Worm (Caenorhabditis elegans) whole organism, late embryonic: ENCODE data around the gene F44E2.8.

Experiments
- C38D4.7 ChIP-seq: fragments of 200-800 bp; sonication (Bioruptor generic); optimal IDR thresholded peaks from 2 replicates; lab custom pipeline; 2018; ENCODE audit warnings: mild to moderate bottlenecking, missing genetic modification characterization, moderate library complexity, missing compliant biosample characterization
- F13H6.1 ChIP-seq: sonication (generic microtip); optimal IDR thresholded peaks from 2 replicates; lab custom pipeline; 2016; ENCODE audit warnings: missing genetic modification characterization, missing compliant biosample characterization
- K02D7.2 ChIP-seq: sonication (generic microtip); optimal IDR thresholded peaks from 2 replicates; lab custom pipeline; 2017; ENCODE audit warnings: mild to moderate bottlenecking, missing genetic modification characterization, missing compliant biosample characterization
- ahr-1 ChIP-seq: sonication (generic microtip); optimal IDR thresholded peaks from 2 replicates; lab custom pipeline; 2016; ENCODE audit warnings: missing genetic modification characterization, missing compliant biosample characterization
- ama-1 ChIP-seq: fragments of 150-350 bp; optimal IDR thresholded peaks from 2 replicates; lab custom pipeline; 2014
- ceh-14 ChIP-seq: sonication (generic microtip); optimal IDR thresholded peaks from 2 replicates; lab custom pipeline; 2016; ENCODE audit warnings: missing genotype, missing genetic modification characterization, missing compliant biosample characterization
- ceh-18 ChIP-seq: sonication (generic microtip); optimal IDR thresholded peaks from 2 replicates; lab custom pipeline; 2016; ENCODE audit warnings: missing genetic modification characterization, missing compliant biosample characterization
- ceh-2 ChIP-seq: sonication (generic microtip); optimal IDR thresholded peaks from 2 replicates; lab custom pipeline; 2016; ENCODE audit warnings: missing genotype, missing genetic modification characterization, missing compliant biosample characterization
- ceh-30 ChIP-seq: fragments of 150-350 bp; optimal IDR thresholded peaks from 2 replicates; lab custom pipeline; 2014; ENCODE audit warnings: missing biosample characterization, missing genetic modification characterization
- ceh-31 ChIP-seq: sonication (generic microtip); optimal IDR thresholded peaks from 2 replicates; lab custom pipeline; 2016; ENCODE audit warnings: missing genetic modification characterization, missing compliant biosample characterization
- ceh-34 ChIP-seq: sonication (generic microtip); optimal IDR thresholded peaks from 2 replicates; lab custom pipeline; 2016; ENCODE audit warnings: mild to moderate bottlenecking, missing genetic modification characterization, missing compliant biosample characterization
- ceh-45 ChIP-seq: fragments of 200-800 bp; sonication (Bioruptor generic); IDR thresholded peaks from 2 replicates; pipeline ENCODE4 v1.3.6; 2022; ENCODE audit warnings: missing genetic modification reagents, missing genetic modification characterization, missing compliant biosample characterization
- ceh-48 ChIP-seq: sonication (generic microtip); optimal IDR thresholded peaks from 2 replicates; lab custom pipeline; 2016; ENCODE audit warnings: missing genetic modification characterization, inconsistent platforms, missing compliant biosample characterization
- ceh-6 ChIP-seq: fragments of 200-800 bp; sonication (Bioruptor generic); optimal IDR thresholded peaks from 2 replicates; lab custom pipeline; 2018; ENCODE audit warnings: mild to moderate bottlenecking, missing genetic modification characterization, missing compliant biosample characterization
- ceh-9 ChIP-seq: sonication (generic microtip); optimal IDR thresholded peaks from 2 replicates; lab custom pipeline; 2016; ENCODE audit warnings: mild to moderate bottlenecking, missing genetic modification characterization, inconsistent platforms, missing compliant biosample characterization
- elt-4 ChIP-seq: sonication (generic microtip); optimal IDR thresholded peaks from 2 replicates; lab custom pipeline; 2016; ENCODE audit warnings: missing genetic modification characterization, missing compliant biosample characterization
- ets-4 ChIP-seq: sonication (generic microtip); optimal IDR thresholded peaks from 2 replicates; lab custom pipeline; 2016; ENCODE audit warnings: missing genetic modification characterization, missing compliant biosample characterization
- fax-1 ChIP-seq: sonication (generic microtip); optimal IDR thresholded peaks from 2 replicates; lab custom pipeline; 2016; ENCODE audit warnings: missing genotype, missing genetic modification characterization, missing compliant biosample characterization
- gmeb-2 ChIP-seq: sonication (generic microtip); optimal IDR thresholded peaks from 2 replicates; lab custom pipeline; 2016; ENCODE audit warnings: missing genetic modification characterization, inconsistent platforms, missing compliant biosample characterization
- hlh-15 ChIP-seq: sonication (generic microtip); optimal IDR thresholded peaks from 2 replicates; lab custom pipeline; 2016; ENCODE audit warnings: missing genetic modification characterization, missing compliant biosample characterization
- hlh-30 ChIP-seq: sonication (generic microtip); optimal IDR thresholded peaks from 2 replicates; lab custom pipeline; 2017; ENCODE audit warnings: antibody characterized with exemption, missing genetic modification characterization, missing compliant biosample characterization; ENCODE audit not compliant: insufficient read depth
- hlh-8 ChIP-seq: sonication (generic microtip); optimal IDR thresholded peaks from 2 replicates; lab custom pipeline; 2016; ENCODE audit warnings: missing genotype, missing genetic modification characterization, missing compliant biosample characterization
- lim-6 ChIP-seq: sonication (generic microtip); optimal IDR thresholded peaks from 2 replicates; lab custom pipeline; 2016; ENCODE audit warnings: missing genetic modification characterization, missing compliant biosample characterization
- mec-3 ChIP-seq: sonication (generic microtip); optimal IDR thresholded peaks from 2 replicates; lab custom pipeline; 2016; ENCODE audit warnings: borderline replicate concordance, missing genetic modification characterization, missing compliant biosample characterization
- nfya-1 ChIP-seq: sonication (generic microtip); optimal IDR thresholded peaks from 2 replicates; lab custom pipeline; 2017; ENCODE audit warnings: missing genetic modification characterization, mild to moderate bottlenecking, missing compliant biosample characterization, antibody characterized with exemption, moderate library complexity
- nhr-11 ChIP-seq: fragments of 150-350 bp; optimal IDR thresholded peaks from 2 replicates; lab custom pipeline; 2014; ENCODE audit warnings: missing biosample characterization, missing genetic modification characterization
- nhr-232 ChIP-seq: sonication (generic microtip); optimal IDR thresholded peaks from 2 replicates; lab custom pipeline; 2016; ENCODE audit warnings: missing genetic modification characterization, missing compliant biosample characterization
- npax-4 ChIP-seq: sonication (generic microtip); optimal IDR thresholded peaks from 2 replicates; lab custom pipeline; 2016; ENCODE audit warnings: missing genetic modification characterization, missing compliant biosample characterization
- pat-9 ChIP-seq: fragments of 200-800 bp; sonication (Bioruptor generic); optimal IDR thresholded peaks from 2 replicates; lab custom pipeline; 2018; ENCODE audit warnings: mild to moderate bottlenecking, missing genetic modification characterization, moderate library complexity, missing compliant biosample characterization
- pha-4 ChIP-seq: fragments of 150-350 bp; optimal IDR thresholded peaks from 2 replicates; lab custom pipeline; 2018; ENCODE audit warnings: missing biosample characterization, missing genetic modification reagents, missing genetic modification characterization
- pqm-1 ChIP-seq: sonication (generic microtip); optimal IDR thresholded peaks from 2 replicates; lab custom pipeline; 2016; ENCODE audit warnings: missing genetic modification characterization, missing compliant biosample characterization
- pros-1 ChIP-seq: fragments of 150-350 bp; optimal IDR thresholded peaks from 2 replicates; lab custom pipeline; 2014; ENCODE audit warnings: missing biosample characterization, missing genetic modification reagents, missing genetic modification characterization
- rnt-1 ChIP-seq: sonication (generic microtip); optimal IDR thresholded peaks from 2 replicates; lab custom pipeline; 2016; ENCODE audit warnings: missing genetic modification characterization, missing compliant biosample characterization
- sdc-2 ChIP-seq: sonication (generic microtip); optimal IDR thresholded peaks from 2 replicates; lab custom pipeline; 2016; ENCODE audit warnings: missing genotype, missing genetic modification characterization, missing compliant biosample characterization
- syd-9 ChIP-seq: sonication (generic microtip); optimal IDR thresholded peaks from 2 replicates; lab custom pipeline; 2016; ENCODE audit warnings: mild to moderate bottlenecking, missing genetic modification characterization, moderate library complexity, missing compliant biosample characterization
- tbx-2 ChIP-seq: sonication (generic microtip); optimal IDR thresholded peaks from 2 replicates; lab custom pipeline; 2016; ENCODE audit warnings: missing genetic modification characterization, missing compliant biosample characterization
- tbx-7 ChIP-seq: sonication (generic microtip); optimal IDR thresholded peaks from 2 replicates; lab custom pipeline; 2016; ENCODE audit warnings: missing genotype, missing genetic modification characterization, missing compliant biosample characterization
- ttx-3 ChIP-seq: sonication (generic microtip); optimal IDR thresholded peaks from 2 replicates; lab custom pipeline; 2016; ENCODE audit warnings: missing genetic modification reagents, missing genetic modification characterization, missing compliant biosample characterization
- unc-3 ChIP-seq, 2 experiments: fragments of 200-800 bp in 1 of 2; sonication (Bioruptor generic) in 1 of 2; sonication (generic microtip) in 1 of 2; conservative IDR thresholded peaks in 1 of 2; optimal IDR thresholded peaks in 1 of 2; 2 replicates each; pipeline versions ENCODE4 v1.3.6 to Lab custom; 2016 to 2022; ENCODE audit warnings: missing compliant biosample characterization in 2 of 2, missing genetic modification characterization in 2 of 2, missing genetic modification reagents in 1 of 2
- unc-86 ChIP-seq: sonication (generic microtip); optimal IDR thresholded peaks from 2 replicates; lab custom pipeline; 2016; ENCODE audit warnings: missing genetic modification characterization, missing compliant biosample characterization
- ztf-16 ChIP-seq: sonication (generic microtip); optimal IDR thresholded peaks from 2 replicates; lab custom pipeline; 2017; ENCODE audit warnings: missing genetic modification characterization, missing compliant biosample characterization

Gene F44E2.8

ce11 chrIII:8801864-8802818, 47.5 kb downstream of the F44E2.8 start (continued):
- TF ChIP-seq hlh-15 (tag; lab: Kevin White, UChicago) (no peak), tbx-2 (tag; lab: Kevin White, UChicago) (peak; percentile 96), unc-86 (peak; percentile 29), lim-6 (tag; lab: Kevin White, UChicago) (peak; percentile 68), ets-4 (peak; percentile 85), ahr-1 (tag; lab: Kevin White, UChicago) (no peak), pqm-1 (tag; lab: Kevin White, UChicago) (peak; percentile 71), K02D7.2 (tag; lab: Kevin White, UChicago) (no peak), ceh-30 (tag; lab: Kevin White, UChicago) (peak; percentile 93), tbx-7 (peak; percentile 16), ttx-3 (tag; lab: Kevin White, UChicago) (no peak), hlh-30 (peak; percentile 93), ceh-34 (tag; lab: Kevin White, UChicago) (peak; percentile 92), ceh-45 (GFP tag; lab: Robert Waterston, UW) (no peak), mec-3 (tag; lab: Kevin White, UChicago) (no peak), C38D4.7 (GFP tag; lab: Kevin White, UChicago) (no peak), nfya-1 (peak; percentile 98), pat-9 (tag; lab: Kevin White, UChicago) (no peak), F13H6.1 (tag; lab: Kevin White, UChicago) (peak; percentile 96)

ce11 chrIII:8801352-8801863, 48.3 kb downstream of the F44E2.8 start:
- TF ChIP-seq ceh-6 = no peak
- peak; percentile 53 for TF ChIP-seq elt-4 (tag; lab: Kevin White, UChicago)
- no peak for TF ChIP-seq syd-9 (tag; lab: Kevin White, UChicago)

ce11 chrIII:8800796-8801083, 48.9 kb downstream of the F44E2.8 start:
- TF ChIP-seq ceh-9 (tag; lab: Kevin White, UChicago) (no peak), npax-4 (tag; lab: Kevin White, UChicago) (no peak), ceh-34 (tag; lab: Kevin White, UChicago) (no peak), ceh-48 (no peak)

- TF ChIP-seq fax-1 (tag; lab: Kevin White, UChicago) = peak; percentile 50
- TF ChIP-seq unc-86 = peak; percentile 57
- TF ChIP-seq F13H6.1 (tag; lab: Kevin White, UChicago) = peak; percentile 45
- peak; percentile 0 for TF ChIP-seq ceh-48
- 0 out of 2 replicates have a peak, but pooled peaks have one; percentile 24 for TF ChIP-seq unc-3 (GFP tag; conservative IDR thresholded peaks at IDR 0.05; lab: Robert Waterston, UW)
- TF ChIP-seq unc-3 (tag; optimal IDR thresholded peaks at IDR 0.05; lab: Kevin White, UChicago) = peak; percentile 42
- no peak for TF ChIP-seq pha-4 (tag; lab: Kevin White, UChicago)
- TF ChIP-seq tbx-2 (tag; lab: Kevin White, UChicago) = peak; percentile 80
- TF ChIP-seq nhr-11 (tag; lab: Kevin White, UChicago) = no peak
- peak; percentile 96 for TF ChIP-seq nfya-1
- TF ChIP-seq ceh-6 = no peak
- no peak for TF ChIP-seq pat-9 (tag; lab: Kevin White, UChicago)
- no peak for TF ChIP-seq tbx-7
- TF ChIP-seq rnt-1 (tag; lab: Kevin White, UChicago) = peak; percentile 60
- TF ChIP-seq gmeb-2 (tag; lab: Kevin White, UChicago) = no peak
- TF ChIP-seq nhr-232 = no peak
- TF ChIP-seq ceh-18 (tag; lab: Kevin White, UChicago) = peak; percentile 96
- TF ChIP-seq hlh-30 = peak; percentile 88
- peak; percentile 58 for TF ChIP-seq sdc-2
- no peak for TF ChIP-seq lim-6 (tag; lab: Kevin White, UChicago)
- TF ChIP-seq ahr-1 (tag; lab: Kevin White, UChicago) = no peak
- TF ChIP-seq ceh-2 (tag; lab: Kevin White, UChicago) = peak; percentile 57
- peak; percentile 64 for TF ChIP-seq ama-1
- peak; percentile 41 for TF ChIP-seq ztf-16 (tag; lab: Kevin White, UChicago)
- TF ChIP-seq hlh-8 (tag; lab: Kevin White, UChicago) = peak; percentile 60
- peak; percentile 69 for TF ChIP-seq syd-9 (tag; lab: Kevin White, UChicago)
- TF ChIP-seq pqm-1 (tag; lab: Kevin White, UChicago) = peak; percentile 53
- peak; percentile 78 for TF ChIP-seq pros-1 (tag; lab: Kevin White, UChicago)
- peak; percentile 91 for TF ChIP-seq ceh-31
- TF ChIP-seq ceh-14 (tag; lab: Kevin White, UChicago) = peak; percentile 84
Observed at ce11 chrIII:8799964-8800795, 49.5 kb downstream of the F44E2.8 start, which contains the start of gene F54F2.6. F54F2.6 (minus strand) TSS chrIII:8800701.
